Fruit fly (Drosophila melanogaster): ENCODE data around the gene CG7443.

CG7443 gene

DNA sequence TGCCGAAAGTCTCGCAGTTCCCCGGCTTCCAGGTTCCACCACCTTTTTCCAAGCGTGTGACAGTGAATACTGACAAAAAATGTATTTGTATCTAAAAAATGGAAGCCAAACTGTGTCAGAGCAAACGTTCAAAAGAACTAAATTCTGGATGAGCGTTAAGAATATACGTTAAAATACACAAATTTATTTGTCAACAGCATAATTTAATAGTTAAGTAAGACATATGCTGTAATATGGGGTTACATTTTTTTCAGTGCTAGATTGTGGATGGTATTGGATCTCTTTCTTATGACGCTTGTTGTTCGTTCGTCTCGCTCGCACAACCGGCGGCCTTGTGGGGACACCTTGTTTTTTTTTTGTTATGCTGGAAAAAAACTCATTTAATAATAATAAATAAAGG is 31.5 kb downstream of the CG7443 start (continued):
- peak; percentile 91 for TF ChIP-seq CG13296 (GFP tag; optimal IDR thresholded peaks at IDR 0.05)
- TF ChIP-seq zen2 (GFP tag; IDR thresholded peaks at IDR 0.05; ENCODE audit: partially characterized antibody), result no peak
- TF ChIP-seq CG16813 (GFP tag; IDR thresholded peaks at IDR 0.05; ENCODE audit: partially characterized antibody), result no peak
- peak; percentile 95 for TF ChIP-seq ems (GFP tag; optimal IDR thresholded peaks at IDR 0.05)
- TF ChIP-seq ATbp (GFP tag; optimal IDR thresholded peaks at IDR 0.05), result peak; percentile 94
- TF ChIP-seq CG6813 (GFP tag; optimal IDR thresholded peaks at IDR 0.05), result peak; percentile 93
- peak; percentile 98 for TF ChIP-seq CG32532 (GFP tag; IDR thresholded peaks at IDR 0.05)
- peak; percentile 93 for TF ChIP-seq CG31224 (GFP tag; IDR thresholded peaks at IDR 0.05)
- peak; percentile 97 for TF ChIP-seq sob (GFP tag; IDR thresholded peaks at IDR 0.05)
- TF ChIP-seq cwo (GFP tag; optimal IDR thresholded peaks at IDR 0.05), result peak; percentile 97
- peak; percentile 89 for TF ChIP-seq CG11093 (GFP tag; IDR thresholded peaks at IDR 0.05)
- TF ChIP-seq CG34224 (GFP tag; IDR thresholded peaks at IDR 0.05; ENCODE audit: partially characterized antibody), result no peak
- TF ChIP-seq Meics (GFP tag; optimal IDR thresholded peaks at IDR 0.05), result peak; percentile 99
- TF ChIP-seq ash1 (GFP tag; optimal IDR thresholded peaks at IDR 0.05), result peak; percentile 70
- peak; percentile 79 for TF ChIP-seq CG4707 (GFP tag; optimal IDR thresholded peaks at IDR 0.05)
- peak; percentile 92 for TF ChIP-seq H2.0 (GFP tag; IDR thresholded peaks at IDR 0.05)
- TF ChIP-seq CG14050 (GFP tag; IDR thresholded peaks at IDR 0.05), result peak; percentile 91
- TF ChIP-seq sd (tag; optimal IDR thresholded peaks at IDR 0.05), result peak; percentile 90
- peak; percentile 85 for TF ChIP-seq CG10267 (tag; optimal IDR thresholded peaks at IDR 0.05)
- TF ChIP-seq exex (tag; optimal IDR thresholded peaks at IDR 0.05), result peak; percentile 85
- TF ChIP-seq en (GFP tag; optimal IDR thresholded peaks at IDR 0.05), result peak; percentile 94
- peak; percentile 96 for TF ChIP-seq CG8944 (GFP tag; optimal IDR thresholded peaks at IDR 0.05)
- peak; percentile 96 for TF ChIP-seq CG9609 (GFP tag; optimal IDR thresholded peaks at IDR 0.05)
- peak; percentile 96 for TF ChIP-seq rib (GFP tag; IDR thresholded peaks at IDR 0.05)
- peak; percentile 92 for TF ChIP-seq CG1233 (GFP tag; optimal IDR thresholded peaks at IDR 0.05)
- peak; percentile 97 for TF ChIP-seq unpg (GFP tag; optimal IDR thresholded peaks at IDR 0.05)
- peak; percentile 96 for TF ChIP-seq CG1603 (tag; optimal IDR thresholded peaks at IDR 0.05)
- no peak for TF ChIP-seq chinmo (GFP tag; IDR thresholded peaks at IDR 0.05; ENCODE audit: partially characterized antibody)
- peak; percentile 81 for TF ChIP-seq danr (GFP tag; IDR thresholded peaks at IDR 0.05)
- TF ChIP-seq CG4424 (GFP tag; optimal IDR thresholded peaks at IDR 0.05), result peak; percentile 95
- peak; percentile 97 for TF ChIP-seq fu2 (GFP tag; optimal IDR thresholded peaks at IDR 0.05)
- no peak for TF ChIP-seq hb (GFP tag; IDR thresholded peaks at IDR 0.05; ENCODE audit: partially characterized antibody)
- peak; percentile 90 for TF ChIP-seq zf30C (GFP tag; optimal IDR thresholded peaks at IDR 0.05)
- TF ChIP-seq ERR (GFP tag; optimal IDR thresholded peaks at IDR 0.05), result peak; percentile 92
- TF ChIP-seq Fer3 (tag; optimal IDR thresholded peaks at IDR 0.05), result peak; percentile 97
- no peak for TF ChIP-seq tna (GFP tag; IDR thresholded peaks at IDR 0.05; ENCODE audit: partially characterized antibody)
- TF ChIP-seq Abd-B (GFP tag; optimal IDR thresholded peaks at IDR 0.05), result peak; percentile 86
- no peak for TF ChIP-seq CG6791 (GFP tag; IDR thresholded peaks at IDR 0.05; ENCODE audit: partially characterized antibody)
- TF ChIP-seq C15 (GFP tag; IDR thresholded peaks at IDR 0.05), result peak; percentile 92
- TF ChIP-seq p53 (GFP tag; optimal IDR thresholded peaks at IDR 0.05), result peak; percentile 91
- TF ChIP-seq jumu (GFP tag; optimal IDR thresholded peaks at IDR 0.05), result peak; percentile 94
- peak; percentile 79 for TF ChIP-seq YL-1 (GFP tag; optimal IDR thresholded peaks at IDR 0.05)
- TF ChIP-seq ro (GFP tag; IDR thresholded peaks at IDR 0.05), result peak; percentile 80
- TF ChIP-seq CG3726 (GFP tag; IDR thresholded peaks at IDR 0.05), result peak; percentile 88
- no peak for TF ChIP-seq CG13287 (GFP tag; IDR thresholded peaks at IDR 0.05; ENCODE audit: partially characterized antibody)
- TF ChIP-seq CG6175 (GFP tag; IDR thresholded peaks at IDR 0.05), result peak; percentile 93
- TF ChIP-seq Gug (GFP tag; IDR thresholded peaks at IDR 0.05), result peak; percentile 90
- peak; percentile 95 for TF ChIP-seq Ada2b (GFP tag; IDR thresholded peaks at IDR 0.05)
- peak; percentile 92 for TF ChIP-seq CG13123 (GFP tag; optimal IDR thresholded peaks at IDR 0.05)
- peak; percentile 85 for TF ChIP-seq CG30431 (GFP tag; optimal IDR thresholded peaks at IDR 0.05)
